Worm (Caenorhabditis elegans) whole organism, L4/young adult: ENCODE measurements around the gene fbxc-51.

Source experiments
- W03F9.2 ChIP-seq: fragments of 150-350 bp; optimal IDR thresholded peaks from 2 replicates; lab custom pipeline; 2014; ENCODE audit warnings: missing biosample characterization, missing genetic modification characterization
- him-1 ChIP-seq: sonication (generic microtip); optimal IDR thresholded peaks from 2 replicates; lab custom pipeline; 2016; ENCODE audit warnings: missing genotype, missing genetic modification reagents, missing genetic modification characterization, missing compliant biosample characterization

DNA sequence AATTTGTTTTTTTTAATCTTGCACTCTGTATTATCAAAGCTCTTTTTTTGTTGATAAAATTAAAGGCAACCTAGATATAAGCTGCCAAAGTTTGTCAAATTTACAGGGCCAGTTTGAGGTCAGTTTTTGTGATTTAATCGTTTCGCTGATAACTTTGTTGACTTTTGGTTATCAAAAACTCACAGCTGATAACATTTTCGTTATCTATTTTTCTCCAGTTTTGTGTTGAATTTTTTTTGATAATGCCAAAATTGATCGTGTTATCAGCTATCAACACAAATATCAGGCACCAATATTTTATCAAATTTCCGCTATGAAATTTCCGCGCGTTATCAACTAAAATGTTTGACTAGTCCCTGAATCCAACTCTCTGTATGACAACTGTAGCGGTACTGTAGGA lies 46.6 kb downstream of the fbxc-51 start:
- TF ChIP-seq him-1 (tag; lab: Kevin White, UChicago) (no peak), W03F9.2 (tag; lab: Kevin White, UChicago) (no peak)
